Worm (Caenorhabditis elegans) whole organism, L4 larva: ENCODE measurements around the gene nlp-78.
A peak's percentile ranks its signal among the peaks of the same experiment; 100 is the strongest.

ENCODE experiments used
- D1046.2 ChIP-seq: fragments of 200-800 bp; sonication (Bioruptor generic); IDR thresholded peaks from 2 replicates; pipeline ENCODE4 v1.3.6; 2022; ENCODE audit warnings: missing genetic modification characterization, missing compliant biosample characterization
- F10B5.3 ChIP-seq: sonication (generic microtip); optimal IDR thresholded peaks from 2 replicates; lab custom pipeline; 2016; ENCODE audit warnings: mild to moderate bottlenecking, missing genetic modification characterization, missing compliant biosample characterization
- F37D6.2 ChIP-seq: sonication (generic microtip); optimal IDR thresholded peaks from 2 replicates; lab custom pipeline; 2016; ENCODE audit warnings: mild to moderate bottlenecking, missing genetic modification characterization, missing compliant biosample characterization
- F49E8.2 ChIP-seq: sonication (generic microtip); optimal IDR thresholded peaks from 2 replicates; lab custom pipeline; 2016; ENCODE audit warnings: missing compliant biosample characterization, mild to moderate bottlenecking, missing genetic modification characterization, borderline replicate concordance
- T20F7.1 ChIP-seq: fragments of 200-800 bp; sonication (Bioruptor generic); optimal IDR thresholded peaks from 2 replicates; lab custom pipeline; 2018; ENCODE audit warnings: mild to moderate bottlenecking, missing genetic modification characterization, missing compliant biosample characterization
- T26A8.4 ChIP-seq: fragments of 200-800 bp; sonication (Bioruptor generic); IDR thresholded peaks from 2 replicates; pipeline ENCODE4 v1.3.6; 2022; ENCODE audit warnings: missing genetic modification characterization, missing compliant biosample characterization
- Y105C5A.15 ChIP-seq: fragments of 200-800 bp; sonication (Bioruptor generic); IDR thresholded peaks from 2 replicates; pipeline ENCODE4 v1.3.6; 2022; ENCODE audit warnings: missing genetic modification characterization, missing compliant biosample characterization
- aha-1 ChIP-seq: fragments of 150-350 bp; peaks from one replicate; lab custom pipeline; 2014; ENCODE audit warnings: missing biosample characterization, missing genetic modification characterization
- ama-1 ChIP-seq: fragments of 150-350 bp; optimal IDR thresholded peaks from 2 replicates; lab custom pipeline; 2014; ENCODE audit warnings: inconsistent platforms, mixed read lengths
- arid-1 ChIP-seq: fragments of 200-800 bp; sonication (Bioruptor generic); conservative IDR thresholded peaks from 2 replicates; pipeline ENCODE4 v1.3.6; 2022; ENCODE audit warnings: missing genetic modification reagents, missing genetic modification characterization, missing compliant biosample characterization
- ceh-20 ChIP-seq: fragments of 200-800 bp; sonication (Bioruptor generic); IDR thresholded peaks from 2 replicates; pipeline ENCODE4 v1.3.6; 2022; ENCODE audit warnings: missing genetic modification reagents, missing genetic modification characterization, missing compliant biosample characterization
- ctbp-1 ChIP-seq: fragments of 200-800 bp; sonication (Bioruptor generic); IDR thresholded peaks from 2 replicates; pipeline ENCODE4 v1.3.6; 2022; ENCODE audit warnings: missing genetic modification reagents, missing genetic modification characterization, missing compliant biosample characterization
- daf-16 ChIP-seq, 3 experiments: sonication (generic microtip); optimal IDR thresholded peaks; 2 replicates each; lab custom pipeline; 2016 to 2017; ENCODE audit warnings: missing genetic modification characterization in 3 of 3, missing genetic modification reagents in 3 of 3, mild to moderate bottlenecking in 2 of 3, missing compliant biosample characterization in 2 of 3, missing biosample characterization in 1 of 3, moderate library complexity in 1 of 3
- daf-8 ChIP-seq: fragments of 200-800 bp; sonication (Bioruptor generic); IDR thresholded peaks from 2 replicates; pipeline ENCODE4 v1.3.6; 2022; ENCODE audit warnings: missing genetic modification characterization, missing compliant biosample characterization
- dmd-6 ChIP-seq: fragments of 200-800 bp; sonication (Bioruptor generic); IDR thresholded peaks from 2 replicates; pipeline ENCODE4 v1.3.6; 2022; ENCODE audit warnings: missing genetic modification reagents, missing genetic modification characterization, missing compliant biosample characterization
- dmd-9 ChIP-seq: fragments of 200-800 bp; sonication (Bioruptor generic); IDR thresholded peaks from 2 replicates; pipeline ENCODE4 v1.3.6; 2022; ENCODE audit warnings: missing genetic modification reagents, missing genetic modification characterization, missing compliant biosample characterization
- dpl-1 ChIP-seq: fragments of 150-350 bp; optimal IDR thresholded peaks from 2 replicates; lab custom pipeline; 2014; ENCODE audit warnings: missing biosample characterization, missing genetic modification reagents, missing genetic modification characterization
- dve-1 ChIP-seq: sonication (generic microtip); optimal IDR thresholded peaks from 2 replicates; lab custom pipeline; 2017; ENCODE audit warnings: antibody characterized with exemption, mild to moderate bottlenecking, missing genetic modification characterization, missing compliant biosample characterization; ENCODE audit not compliant: insufficient read depth
- hlh-11 ChIP-seq: fragments of 200-800 bp; sonication (Bioruptor generic); optimal IDR thresholded peaks from 2 replicates; lab custom pipeline; 2018; ENCODE audit warnings: mild to moderate bottlenecking, missing genetic modification characterization, missing compliant biosample characterization
- hlh-30 ChIP-seq: sonication (generic microtip); optimal IDR thresholded peaks from 2 replicates; lab custom pipeline; 2017; ENCODE audit warnings: antibody characterized with exemption, mild to moderate bottlenecking, missing genetic modification characterization, missing compliant biosample characterization; ENCODE audit not compliant: insufficient read depth
- hmg-1.1 ChIP-seq: fragments of 200-800 bp; sonication (Bioruptor generic); IDR thresholded peaks from 2 replicates; pipeline ENCODE4 v1.3.6; 2022; ENCODE audit warnings: missing genetic modification reagents, missing genetic modification characterization, missing compliant biosample characterization
- lin-1 ChIP-seq: fragments of 200-800 bp; sonication (Bioruptor generic); IDR thresholded peaks from 2 replicates; pipeline ENCODE4 v1.3.6; 2022; ENCODE audit warnings: missing genetic modification reagents, missing genetic modification characterization, missing compliant biosample characterization
- lin-13 ChIP-seq: fragments of 150-350 bp; optimal IDR thresholded peaks from 2 replicates; lab custom pipeline; 2014; ENCODE audit warnings: missing biosample characterization, missing genetic modification reagents, missing genetic modification characterization
- lin-29 ChIP-seq: fragments of 200-800 bp; sonication (Bioruptor generic); IDR thresholded peaks from 2 replicates; pipeline ENCODE4 v1.3.6; 2022; ENCODE audit warnings: missing genetic modification reagents, missing genetic modification characterization, missing compliant biosample characterization
- lin-38 ChIP-seq: fragments of 200-800 bp; sonication (Bioruptor generic); IDR thresholded peaks from 2 replicates; pipeline ENCODE4 v1.3.6; 2022; ENCODE audit warnings: missing genetic modification reagents, missing genetic modification characterization, missing compliant biosample characterization
- lsy-2 ChIP-seq, 2 experiments: fragments of 150-350 bp in 1 of 2; sonication (generic microtip) in 1 of 2; optimal IDR thresholded peaks; 2 replicates each; lab custom pipeline; 2014 to 2017; ENCODE audit warnings: missing biosample characterization in 2 of 2, missing genetic modification characterization in 2 of 2
- mdt-29 ChIP-seq: fragments of 200-800 bp; sonication (Bioruptor generic); IDR thresholded peaks from 2 replicates; pipeline ENCODE4 v1.3.6; 2022; ENCODE audit warnings: missing genetic modification reagents, missing genetic modification characterization, missing compliant biosample characterization
- mep-1 ChIP-seq: fragments of 150-350 bp; sonication (generic microtip); optimal IDR thresholded peaks from 3 replicates; lab custom pipeline; 2014; ENCODE audit warnings: missing biosample characterization, missing genetic modification characterization
- mxl-3 ChIP-seq: fragments of 200-800 bp; sonication (Bioruptor generic); optimal IDR thresholded peaks from 2 replicates; lab custom pipeline; 2018; ENCODE audit warnings: mild to moderate bottlenecking, missing genetic modification characterization, missing compliant biosample characterization
- nhr-10 ChIP-seq: fragments of 150-350 bp; optimal IDR thresholded peaks from 2 replicates; lab custom pipeline; 2014; ENCODE audit warnings: missing biosample characterization, missing genetic modification characterization
- nhr-102 ChIP-seq: sonication (generic microtip); optimal IDR thresholded peaks from 2 replicates; lab custom pipeline; 2016; ENCODE audit warnings: mild to moderate bottlenecking, missing genetic modification characterization, moderate library complexity, missing compliant biosample characterization
- nhr-11 ChIP-seq: fragments of 150-350 bp; optimal IDR thresholded peaks from 2 replicates; lab custom pipeline; 2014; ENCODE audit warnings: missing biosample characterization, missing genetic modification characterization
- nhr-111 ChIP-seq: fragments of 200-800 bp; sonication (Bioruptor generic); optimal IDR thresholded peaks from 2 replicates; lab custom pipeline; 2018; ENCODE audit warnings: mild to moderate bottlenecking, missing genetic modification characterization, missing compliant biosample characterization
- nhr-25 ChIP-seq: sonication (generic microtip); optimal IDR thresholded peaks from 2 replicates; lab custom pipeline; 2017; ENCODE audit warnings: missing genetic modification characterization, mild to moderate bottlenecking, missing compliant biosample characterization, antibody characterized with exemption, moderate library complexity, borderline replicate concordance; ENCODE audit not compliant: insufficient read depth
- nhr-28 ChIP-seq: fragments of 150-350 bp; optimal IDR thresholded peaks from 2 replicates; lab custom pipeline; 2014; ENCODE audit warnings: missing biosample characterization, missing genetic modification characterization
- nhr-48 ChIP-seq: sonication (generic microtip); optimal IDR thresholded peaks from 2 replicates; lab custom pipeline; 2016; ENCODE audit warnings: mild to moderate bottlenecking, missing genetic modification characterization, missing compliant biosample characterization
- nhr-6 ChIP-seq: fragments of 150-350 bp; optimal IDR thresholded peaks from 2 replicates; lab custom pipeline; 2014; ENCODE audit warnings: missing biosample characterization, missing genetic modification characterization
- nhr-77 ChIP-seq: fragments of 150-350 bp; optimal IDR thresholded peaks from 2 replicates; lab custom pipeline; 2014; ENCODE audit warnings: missing biosample characterization, missing genetic modification characterization
- php-3 ChIP-seq: fragments of 200-800 bp; sonication (Bioruptor generic); IDR thresholded peaks from 2 replicates; pipeline ENCODE4 v1.3.6; 2022; ENCODE audit warnings: missing genetic modification reagents, missing genetic modification characterization, missing compliant biosample characterization
- rbr-2 ChIP-seq: sonication (generic microtip); optimal IDR thresholded peaks from 2 replicates; lab custom pipeline; 2016; ENCODE audit warnings: missing genotype, missing genetic modification characterization, missing compliant biosample characterization
- saeg-2 ChIP-seq: fragments of 200-800 bp; sonication (Bioruptor generic); IDR thresholded peaks from 2 replicates; pipeline ENCODE4 v1.3.6; 2022; ENCODE audit warnings: missing genetic modification reagents, missing genetic modification characterization, missing compliant biosample characterization
- snpc-1.2 ChIP-seq: fragments of 200-800 bp; sonication (Bioruptor generic); IDR thresholded peaks from 2 replicates; pipeline ENCODE4 v1.3.6; 2022; ENCODE audit warnings: missing genetic modification reagents, missing genetic modification characterization, missing compliant biosample characterization
- spr-1 ChIP-seq: sonication (generic microtip); optimal IDR thresholded peaks from 2 replicates; lab custom pipeline; 2016; ENCODE audit warnings: mild to moderate bottlenecking, missing genetic modification characterization, missing compliant biosample characterization
- unc-62 ChIP-seq, 3 experiments: fragments of 150-350 bp in 1 of 3; sonication (generic microtip); optimal IDR thresholded peaks in 2 of 3; peaks in 1 of 3; 1 replicate in 1 of 3; 2 replicates in 2 of 3; lab custom pipeline; 2014 to 2017; ENCODE audit warnings: missing biosample characterization in 3 of 3, missing genetic modification characterization in 3 of 3, missing genetic modification reagents in 3 of 3, missing genotype in 1 of 3
- vab-7 ChIP-seq: fragments of 200-800 bp; sonication (Bioruptor generic); IDR thresholded peaks from 2 replicates; pipeline ENCODE4 v1.3.6; 2022; ENCODE audit warnings: missing genetic modification reagents, missing genetic modification characterization, missing compliant biosample characterization

nlp-78 gene

DNA sequence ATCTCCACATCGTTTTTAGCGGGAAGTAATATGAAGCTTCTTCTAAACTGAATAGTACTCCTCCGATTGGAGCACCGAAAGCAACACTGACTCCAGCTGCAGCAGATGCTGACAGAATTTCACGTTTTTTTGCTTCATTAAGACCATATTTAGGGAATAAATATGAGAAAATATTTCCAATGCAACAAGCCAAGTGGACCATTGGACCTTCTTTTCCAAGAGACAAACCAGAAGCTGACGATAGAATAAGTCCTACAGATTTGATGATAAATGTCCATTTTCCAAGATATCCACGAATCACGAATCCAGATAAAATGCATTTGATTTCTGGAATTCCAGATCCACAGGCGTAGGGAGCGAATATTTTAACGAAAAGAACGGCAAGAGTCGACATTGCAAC is 38.7 kb upstream of the nlp-78 start:
- TF ChIP-seq aha-1 (tag; lab: Kevin White, UChicago) (peak; percentile 91), D1046.2 (GFP tag; lab: Robert Waterston, UW) (no peak), F49E8.2 (no peak)

DNA sequence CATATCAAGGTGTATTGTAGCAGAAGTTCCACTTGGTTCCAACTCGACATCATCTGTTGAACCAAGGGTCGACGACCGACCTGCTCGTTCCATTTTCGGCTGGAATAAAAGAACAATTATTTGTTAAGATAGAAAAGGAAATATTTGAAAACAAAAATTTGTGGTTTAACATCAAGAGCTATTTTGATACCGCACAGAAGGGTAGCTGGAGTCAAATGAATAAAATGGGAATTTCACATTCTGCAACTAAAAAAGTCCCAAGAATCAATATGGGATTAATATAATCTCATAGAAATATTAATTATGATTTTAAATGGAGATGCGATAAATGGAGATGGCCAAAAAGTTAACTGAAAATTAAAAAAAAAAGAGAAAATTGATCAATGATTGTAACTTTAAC is 37.5 kb upstream of the nlp-78 start, which contains the start of gene clh-5:
Gene clh-5 (minus strand): TSS at position 101 of the 400 bp plus-strand sequence.
- no peak for TF ChIP-seq saeg-2 (GFP tag; lab: Robert Waterston, UW)
- no peak for TF ChIP-seq daf-8 (GFP tag; lab: Robert Waterston, UW)
- TF ChIP-seq, all 104 proteins: peak for 0

DNA sequence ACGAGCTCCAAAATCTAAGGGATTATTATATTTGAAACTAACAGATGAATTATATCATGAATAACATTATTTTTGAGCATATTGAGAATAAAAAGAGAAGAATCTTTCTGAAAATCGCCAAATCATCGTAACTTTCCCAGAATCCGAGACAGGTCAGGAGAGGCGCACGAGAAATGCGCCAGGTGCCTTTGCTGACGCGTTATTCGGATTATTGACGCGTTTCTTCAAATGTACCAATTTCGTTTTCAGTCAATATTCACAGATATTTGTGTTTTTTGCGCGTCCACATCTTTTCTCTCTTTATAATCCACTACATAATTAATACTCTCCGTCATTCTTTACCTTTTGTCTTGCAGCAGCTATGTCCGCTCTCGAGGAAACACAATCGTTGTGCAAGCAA is 37.0 kb upstream of the nlp-78 start, which contains the start of gene T24H10.1:
Gene T24H10.1 (plus strand): TSS at position 355 of the 400 bp plus-strand sequence.
- TF ChIP-seq dpl-1 (GFP tag; lab: Kevin White, UChicago) (peak; percentile 75), vab-7 (GFP tag; lab: Robert Waterston, UW) (no peak), nhr-6 (tag; lab: Kevin White, UChicago) (peak; percentile 37), F10B5.3 (tag; lab: Kevin White, UChicago) (peak; percentile 11), lin-38 (peak; percentile 79), lsy-2 (tag; optimal IDR thresholded peaks at IDR 0.05; lab: Kevin White, UChicago) (peak; percentile 14 to 82), mdt-29 (GFP tag; lab: Robert Waterston, UW) (no peak), hlh-30 (tag; lab: Kevin White, UChicago) (peak; percentile 39), dmd-9 (GFP tag; lab: Robert Waterston, UW) (no peak), nhr-11 (tag; lab: Kevin White, UChicago) (peak; percentile 47), lin-1 (GFP tag; lab: Robert Waterston, UW) (no peak), ctbp-1 (GFP tag; lab: Robert Waterston, UW) (peak; percentile 19; the same call in 1 of the 2 replicates), rbr-2 (peak; percentile 71), mxl-3 (GFP tag; lab: Kevin White, UChicago) (peak; percentile 10), dmd-6 (GFP tag; lab: Robert Waterston, UW) (peak; percentile 65), F49E8.2 (peak; percentile 4), nhr-111 (no peak), T20F7.1 (peak; percentile 65), Y105C5A.15 (GFP tag; lab: Robert Waterston, UW) (no peak), dve-1 (tag; lab: Kevin White, UChicago) (peak; percentile 61), nhr-102 (tag; lab: Kevin White, UChicago) (peak; percentile 55), ceh-20 (GFP tag; lab: Robert Waterston, UW) (no peak), daf-16 (GFP tag; optimal IDR thresholded peaks at IDR 0.05; lab: Kevin White, UChicago) (no peak), daf-16 (tag; optimal IDR thresholded peaks at IDR 0.05; lab: Kevin White, UChicago) (peak; percentile 40), arid-1 (peak; percentile 44; the same call in 1 of the 2 replicates), spr-1 (tag; lab: Kevin White, UChicago) (peak; percentile 31), snpc-1.2 (GFP tag; lab: Robert Waterston, UW) (no peak), ama-1 (lab: Kevin White, UChicago) (peak; percentile 37), hlh-11 (tag; lab: Kevin White, UChicago) (peak; percentile 64), lin-13 (peak; percentile 70), unc-62 (GFP tag; optimal IDR thresholded peaks at IDR 0.05 in 1 of 2; lab: Kevin White, UChicago) (peak in 1 of 2 experiments; percentile 96), unc-62 (tag; optimal IDR thresholded peaks at IDR 0.05; lab: Kevin White, UChicago) (no peak), D1046.2 (GFP tag; lab: Robert Waterston, UW) (no peak), nhr-25 (tag; lab: Kevin White, UChicago) (peak; percentile 51), hmg-1.1 (GFP tag; lab: Robert Waterston, UW) (peak; percentile 53), nhr-28 (peak; percentile 10), nhr-77 (peak; percentile 19), php-3 (GFP tag; lab: Robert Waterston, UW) (peak; percentile 14; the same call in 1 of the 2 replicates), F37D6.2 (peak; percentile 48), T26A8.4 (peak; percentile 43; the same call in 1 of the 2 replicates), nhr-48 (tag; lab: Kevin White, UChicago) (peak; percentile 56), nhr-10 (tag; lab: Kevin White, UChicago) (no peak), mep-1 (tag; lab: Kevin White, UChicago) (peak; percentile 77), lin-29 (GFP tag; lab: Robert Waterston, UW) (no peak)
